Worm (Caenorhabditis elegans) whole organism, L1 larva: ENCODE measurements around the gene ZK896.1.

Experiments used
- C34B4.2 ChIP-seq: sonication (generic microtip); optimal IDR thresholded peaks from 2 replicates; lab custom pipeline; 2017; ENCODE audit warnings: mild to moderate bottlenecking, missing genetic modification characterization, missing compliant biosample characterization
- alr-1 ChIP-seq: fragments of 200-800 bp; sonication (Bioruptor generic); optimal IDR thresholded peaks from 2 replicates; lab custom pipeline; 2018; ENCODE audit warnings: borderline replicate concordance, mild to moderate bottlenecking, missing genetic modification characterization, missing compliant biosample characterization
- ceh-82 ChIP-seq, 3 experiments: fragments of 150-350 bp in 1 of 3; sonication (generic microtip) in 2 of 3; optimal IDR thresholded peaks; 2 replicates each; lab custom pipeline; 2014 to 2017; ENCODE audit warnings: missing biosample characterization in 3 of 3, missing genetic modification characterization in 3 of 3
- ceh-88 ChIP-seq: fragments of 200-800 bp; sonication (Bioruptor generic); IDR thresholded peaks from 2 replicates; pipeline ENCODE4 v1.3.6; 2022; ENCODE audit warnings: missing genetic modification characterization, missing compliant biosample characterization
- ceh-90 ChIP-seq: sonication (generic microtip); optimal IDR thresholded peaks from 2 replicates; lab custom pipeline; 2016; ENCODE audit warnings: missing genetic modification characterization, missing compliant biosample characterization
- ces-1 ChIP-seq: fragments of 150-350 bp; optimal IDR thresholded peaks from 2 replicates; lab custom pipeline; 2014; ENCODE audit warnings: missing biosample characterization, missing genetic modification reagents, missing genetic modification characterization
- efl-3 ChIP-seq: fragments of 200-800 bp; sonication (Bioruptor generic); optimal IDR thresholded peaks from 2 replicates; lab custom pipeline; 2018; ENCODE audit warnings: mild to moderate bottlenecking, missing genetic modification characterization, missing compliant biosample characterization
- elt-2 ChIP-seq: sonication (generic microtip); optimal IDR thresholded peaks from 2 replicates; lab custom pipeline; 2016; ENCODE audit warnings: missing genetic modification characterization, mild to moderate bottlenecking, inconsistent platforms, missing compliant biosample characterization, missing genetic modification reagents
- ets-5 ChIP-seq: fragments of 200-800 bp; sonication (Bioruptor generic); IDR thresholded peaks from 2 replicates; pipeline ENCODE4 v1.3.6; 2022; ENCODE audit warnings: missing genetic modification characterization, missing compliant biosample characterization
- fos-1 ChIP-seq: fragments of 150-350 bp; optimal IDR thresholded peaks from 2 replicates; lab custom pipeline; 2014; ENCODE audit warnings: missing biosample characterization, missing genetic modification characterization
- grh-1 ChIP-seq: fragments of 200-800 bp; sonication (Bioruptor generic); IDR thresholded peaks from 2 replicates; pipeline ENCODE4 v1.3.6; 2022; ENCODE audit warnings: missing genetic modification reagents, missing genetic modification characterization, missing compliant biosample characterization
- jun-1 ChIP-seq: fragments of 150-350 bp; optimal IDR thresholded peaks from 2 replicates; lab custom pipeline; 2014; ENCODE audit warnings: missing biosample characterization, missing genetic modification reagents, missing genetic modification characterization
- lin-14 ChIP-seq: fragments of 200-800 bp; sonication (Bioruptor generic); optimal IDR thresholded peaks from 2 replicates; lab custom pipeline; 2018; ENCODE audit warnings: mild to moderate bottlenecking, missing genetic modification characterization, moderate library complexity, missing compliant biosample characterization
- lin-15B ChIP-seq: fragments of 150-350 bp; sonication (generic microtip); optimal IDR thresholded peaks from 3 replicates; lab custom pipeline; 2014; ENCODE audit warnings: missing biosample characterization, missing genetic modification characterization
- lin-35 ChIP-seq, 2 experiments: fragments of 150-350 bp; optimal IDR thresholded peaks; 2 replicates each; lab custom pipeline; 2014; ENCODE audit warnings: missing biosample characterization in 2 of 2, missing genetic modification characterization in 2 of 2, missing genetic modification reagents in 2 of 2
- lir-3 ChIP-seq: sonication (generic microtip); optimal IDR thresholded peaks from 2 replicates; lab custom pipeline; 2016; ENCODE audit warnings: mild to moderate bottlenecking, missing genetic modification characterization, moderate library complexity, missing compliant biosample characterization; ENCODE audit not compliant: poor library complexity
- mab-9 ChIP-seq: fragments of 200-800 bp; sonication (Bioruptor generic); IDR thresholded peaks from 2 replicates; pipeline ENCODE4 v1.3.6; 2022; ENCODE audit warnings: missing genetic modification reagents, missing genetic modification characterization, missing compliant biosample characterization
- nhr-20 ChIP-seq: sonication (generic microtip); optimal IDR thresholded peaks from 2 replicates; lab custom pipeline; 2016; ENCODE audit warnings: mild to moderate bottlenecking, missing genetic modification characterization, missing compliant biosample characterization
- nhr-47 ChIP-seq: sonication (generic microtip); optimal IDR thresholded peaks from 2 replicates; lab custom pipeline; 2016; ENCODE audit warnings: mild to moderate bottlenecking, missing genetic modification characterization, moderate library complexity, missing compliant biosample characterization
- nhr-85 ChIP-seq: sonication (generic microtip); peaks from one replicate; lab custom pipeline; 2016; ENCODE audit warnings: missing genetic modification characterization, inconsistent platforms, missing compliant biosample characterization
- nhr-90 ChIP-seq: sonication (generic microtip); optimal IDR thresholded peaks from 2 replicates; lab custom pipeline; 2016; ENCODE audit warnings: mild to moderate bottlenecking, missing genetic modification characterization, missing compliant biosample characterization; ENCODE audit not compliant: poor library complexity
- unc-62 ChIP-seq: fragments of 150-350 bp; optimal IDR thresholded peaks from 2 replicates; lab custom pipeline; 2014; ENCODE audit warnings: missing biosample characterization, missing genetic modification reagents, missing genetic modification characterization
- unc-86 ChIP-seq: sonication (generic microtip); optimal IDR thresholded peaks from 2 replicates; lab custom pipeline; 2016; ENCODE audit warnings: missing genetic modification characterization, missing compliant biosample characterization
- vab-15 ChIP-seq: sonication (generic microtip); optimal IDR thresholded peaks from 2 replicates; lab custom pipeline; 2017; ENCODE audit warnings: missing genotype, mild to moderate bottlenecking, missing genetic modification characterization, missing compliant biosample characterization
- xbp-1 ChIP-seq: sonication (generic microtip); optimal IDR thresholded peaks from 2 replicates; lab custom pipeline; 2016; ENCODE audit warnings: missing genetic modification characterization, missing compliant biosample characterization
- zip-4 ChIP-seq: fragments of 200-800 bp; sonication (Bioruptor generic); optimal IDR thresholded peaks from 2 replicates; lab custom pipeline; 2018; ENCODE audit warnings: mild to moderate bottlenecking, missing genetic modification characterization, moderate library complexity, missing compliant biosample characterization

Gene ZK896.1

DNA sequence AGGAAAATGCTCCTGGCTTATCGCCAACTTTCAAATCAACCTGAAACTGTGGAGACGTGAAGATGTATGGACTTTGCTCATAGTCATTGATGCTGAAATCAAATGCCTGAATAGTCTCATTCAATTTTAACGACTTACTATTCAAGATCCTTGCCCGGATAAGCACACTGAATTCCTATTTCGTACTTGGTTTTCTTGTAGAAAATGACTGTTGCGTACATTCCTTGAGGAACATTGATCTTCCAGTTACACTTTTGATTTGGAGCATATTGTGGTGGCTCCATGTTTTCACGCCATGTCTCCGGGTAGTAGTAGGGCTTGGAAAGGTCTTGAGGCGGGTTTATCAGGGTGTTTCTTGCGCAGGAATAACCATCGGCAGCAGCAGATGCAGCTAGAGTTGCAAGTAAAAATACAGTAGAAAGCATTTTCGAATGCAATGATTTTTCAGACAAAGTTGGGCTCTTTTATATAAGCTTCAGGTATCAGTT is 39.4 kb upstream of the ZK896.1 start, which contains the start of gene irg-6:
Gene irg-6, minus strand, starts transcription at position 438 of the 488 bp plus-strand sequence.
- TF ChIP-seq nhr-85 (tag; lab: Kevin White, UChicago) (peak; percentile 0), efl-3 (GFP tag; lab: Kevin White, UChicago) (no peak), zip-4 (no peak), lin-15B (no peak), mab-9 (GFP tag; lab: Robert Waterston, UW) (no peak), fos-1 (no peak)
- TF ChIP-seq, all 84 proteins: peak for 1

DNA sequence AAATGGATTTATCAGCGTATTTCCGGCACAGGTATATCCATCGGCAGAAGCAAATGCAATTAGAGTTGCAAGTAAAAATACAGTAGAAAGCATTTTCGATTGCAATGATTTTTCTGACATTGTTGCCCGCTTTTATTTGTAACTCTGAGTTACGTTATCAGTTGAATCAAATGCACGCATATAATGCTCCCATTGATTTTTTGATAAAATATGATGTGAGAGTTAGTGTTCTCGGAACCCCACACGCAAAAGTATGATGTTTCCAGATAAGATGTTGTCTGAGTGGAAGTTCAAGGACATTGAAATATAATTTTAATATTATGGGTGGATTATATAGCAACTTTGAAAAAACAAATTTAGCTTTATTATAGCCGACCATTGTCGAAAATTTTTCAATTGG is 36.8 kb upstream of the ZK896.1 start, which contains the start of gene K08D8.5:
Gene K08D8.5, minus strand, starts transcription at position 140 of the 400 bp plus-strand sequence.
- TF ChIP-seq unc-62 (GFP tag; lab: Kevin White, UChicago) (no peak), elt-2 (tag; lab: Kevin White, UChicago) (peak; percentile 84)
- TF ChIP-seq, all 84 proteins: peak for 1

DNA sequence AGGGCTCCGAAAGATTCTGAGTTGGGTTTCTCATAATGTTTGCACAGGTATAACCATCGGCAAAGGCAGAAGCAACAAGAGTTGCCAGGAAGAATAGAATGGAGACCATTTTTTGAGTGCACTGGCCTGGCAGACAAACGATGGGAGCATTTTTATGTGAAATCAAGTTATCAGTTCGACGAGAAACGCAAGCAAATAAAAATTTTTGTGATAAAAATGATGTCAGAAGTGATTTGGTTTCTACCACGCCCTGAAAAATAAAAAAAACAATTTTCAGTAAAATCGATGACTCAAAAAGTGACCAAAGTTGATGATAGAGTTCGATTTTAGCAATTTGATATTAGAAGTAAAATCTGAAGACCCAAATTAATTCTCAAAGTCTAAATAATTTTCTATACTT is 34.7 kb upstream of the ZK896.1 start, which contains the start of gene K08D8.4:
Gene K08D8.4, minus strand, starts transcription at position 128 of the 400 bp plus-strand sequence.
- TF ChIP-seq nhr-85 (tag; lab: Kevin White, UChicago) (no peak), vab-15 (tag; lab: Kevin White, UChicago) (no peak), ets-5 (GFP tag; lab: Robert Waterston, UW) (no peak), unc-86 (tag; lab: Kevin White, UChicago) (no peak), lin-35 (GFP tag; optimal IDR thresholded peaks at IDR 0.05; lab: Kevin White, UChicago) (no peak), xbp-1 (tag; lab: Kevin White, UChicago) (no peak), efl-3 (GFP tag; lab: Kevin White, UChicago) (no peak), elt-2 (tag; lab: Kevin White, UChicago) (peak; percentile 58)
- TF ChIP-seq, all 84 proteins: peak for 1

DNA sequence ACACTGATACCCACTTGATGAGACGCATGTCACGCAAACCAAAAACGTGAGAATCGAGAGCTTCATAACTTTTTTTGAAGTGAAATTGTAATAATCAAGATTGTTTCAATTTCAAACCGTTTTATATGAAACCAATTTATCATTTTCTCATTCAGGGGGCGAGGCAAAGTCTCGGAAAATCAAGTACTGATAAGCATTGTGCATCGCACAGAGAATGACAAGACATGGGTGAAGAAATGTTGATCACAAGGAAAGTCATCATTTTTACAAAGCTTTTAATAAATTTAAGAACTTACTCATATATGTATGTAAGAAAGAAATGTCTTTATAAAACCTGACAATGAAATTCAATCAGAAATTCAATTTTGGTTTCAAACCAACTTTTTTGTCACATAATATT is 31.4 kb upstream of the ZK896.1 start, which contains the start of gene K08D8.3:
Gene K08D8.3, minus strand, starts transcription at position 131 of the 400 bp plus-strand sequence.
- peak in 1 of 2 experiments; percentile 16 for TF ChIP-seq lin-35 (GFP tag; optimal IDR thresholded peaks at IDR 0.05; lab: Kevin White, UChicago)
- no peak for TF ChIP-seq lin-14
- TF ChIP-seq lir-3 (tag; lab: Kevin White, UChicago): no peak
- TF ChIP-seq alr-1: no peak
- TF ChIP-seq elt-2 (tag; lab: Kevin White, UChicago): peak; percentile 86
- TF ChIP-seq ces-1 (GFP tag; lab: Kevin White, UChicago): no peak
- peak; percentile 11 for TF ChIP-seq nhr-20
- TF ChIP-seq, all 84 proteins: peak for 3

DNA sequence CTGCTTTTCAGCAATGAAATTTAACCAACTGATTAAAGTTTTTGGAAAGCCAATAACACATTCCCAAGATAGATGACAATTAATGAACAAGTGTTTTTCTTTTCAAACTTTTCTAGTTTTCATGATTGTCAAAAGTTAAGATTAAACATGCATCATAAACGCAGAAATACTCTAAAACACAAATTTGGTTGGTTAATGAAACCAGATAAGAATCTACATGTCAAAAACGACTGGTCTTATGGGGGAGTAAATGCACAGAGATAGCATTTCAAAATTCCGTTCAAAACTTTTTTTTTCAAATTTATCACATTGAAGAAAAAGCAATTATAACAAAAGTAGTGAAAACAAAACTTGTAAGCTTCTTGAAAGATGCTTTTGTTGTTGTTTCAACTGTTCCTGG is 28.5 kb upstream of the ZK896.1 start:
- no peak for TF ChIP-seq lin-15B
- no peak for TF ChIP-seq grh-1 (GFP tag; lab: Robert Waterston, UW)
- no peak for TF ChIP-seq ceh-88
- TF ChIP-seq elt-2 (tag; lab: Kevin White, UChicago): no peak
- TF ChIP-seq ets-5 (GFP tag; lab: Robert Waterston, UW): no peak
- TF ChIP-seq ceh-90 (tag; lab: Kevin White, UChicago): no peak
- TF ChIP-seq nhr-90 (tag; lab: Kevin White, UChicago): no peak
- no peak for TF ChIP-seq nhr-47
- no peak for TF ChIP-seq C34B4.2 (tag; lab: Kevin White, UChicago)
- no peak for TF ChIP-seq unc-62 (GFP tag; lab: Kevin White, UChicago)
- TF ChIP-seq jun-1: no peak

DNA sequence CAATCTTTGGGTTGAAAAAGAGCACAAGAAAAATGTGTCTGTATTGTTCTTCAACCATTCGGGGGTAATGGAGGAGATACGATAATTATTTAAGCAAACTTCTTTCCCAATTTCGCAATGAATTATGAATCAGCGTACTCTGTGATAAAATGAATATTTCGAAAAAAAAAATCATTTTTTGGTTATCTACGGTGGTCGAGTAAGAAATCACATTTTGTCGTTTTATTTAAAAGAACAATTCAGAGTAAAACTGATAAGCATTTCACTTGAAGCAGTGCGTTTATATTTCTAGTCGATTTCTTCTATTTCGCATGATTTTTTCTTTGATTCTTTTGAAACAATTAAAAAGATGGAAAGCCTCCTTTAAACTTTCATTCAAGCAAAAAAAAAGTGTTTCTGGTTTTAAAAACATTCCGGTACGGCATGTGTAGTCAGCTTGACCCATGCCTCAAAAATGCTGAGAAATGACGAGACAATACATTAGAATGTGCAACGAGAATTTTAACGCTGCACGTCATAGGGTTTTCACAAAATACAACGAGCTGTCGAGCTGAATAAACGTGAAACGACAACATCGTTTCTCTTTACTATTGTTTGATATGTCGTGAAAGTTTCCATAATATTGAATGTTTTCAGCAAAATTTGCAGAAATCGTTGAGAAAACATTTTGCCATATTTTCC is 27.4 kb upstream of the ZK896.1 start, which contains the start of gene K08D8.2:
Gene K08D8.2, plus strand, starts transcription at position 631 of the 681 bp plus-strand sequence.
- TF ChIP-seq elt-2 (tag; lab: Kevin White, UChicago) (peak; percentile 49), ceh-82 (tag; optimal IDR thresholded peaks at IDR 0.05; lab: Kevin White, UChicago) (no peak)
